Fruit fly (Drosophila melanogaster): Measurements from ENCODE around the gene Dna2.

Gene Dna2

DNA sequence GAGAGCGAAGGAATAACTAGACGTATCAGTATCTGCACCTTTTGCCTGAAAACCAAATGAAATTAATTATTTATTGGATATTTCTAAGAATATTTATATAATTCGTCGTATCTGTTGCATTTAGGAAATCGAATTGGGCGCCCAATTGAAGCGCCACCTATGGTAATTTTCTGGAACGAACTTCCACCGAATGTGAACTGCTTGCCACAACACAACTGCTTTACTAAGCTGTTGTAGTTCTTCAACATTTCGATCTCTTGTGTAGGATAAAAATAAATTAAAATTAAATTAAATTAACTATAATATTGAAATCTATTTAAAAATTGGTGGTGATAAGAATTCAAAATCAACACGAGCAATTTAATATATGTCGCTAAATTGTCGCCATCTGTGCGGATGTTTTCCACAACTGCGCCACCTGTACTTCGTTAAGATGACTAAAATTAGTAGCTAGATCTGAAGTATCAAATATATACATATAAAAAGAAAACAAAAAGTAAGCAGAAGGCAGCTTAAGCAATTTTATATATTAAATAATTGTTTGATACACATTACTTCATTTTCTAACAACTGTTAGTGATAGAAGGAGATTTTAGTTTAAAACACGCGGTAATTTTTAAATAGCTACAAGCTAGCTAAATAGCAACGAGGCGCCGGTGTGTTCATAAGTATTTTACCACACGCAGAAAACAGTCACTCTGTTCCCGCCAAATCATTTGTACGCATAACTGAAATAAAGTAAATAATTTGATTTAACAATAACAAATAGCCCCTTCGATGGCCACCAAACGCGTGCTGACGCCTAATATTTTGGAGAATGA, at the start of gene Dna2 (continued):
- TF ChIP-seq CG10979 (tag; optimal IDR thresholded peaks at IDR 0.05) (no peak), Hmr (GFP tag; optimal IDR thresholded peaks at IDR 0.05) (no peak), Dfd (GFP tag; optimal IDR thresholded peaks at IDR 0.05) (peak in 1 of 2 experiments; percentile 6), Elba2 (GFP tag; optimal IDR thresholded peaks at IDR 0.05) (no peak), Ravus (GFP tag; IDR thresholded peaks at IDR 0.05) (no peak), CG10209 (GFP tag; optimal IDR thresholded peaks at IDR 0.05) (no peak), lola (GFP tag; optimal IDR thresholded peaks at IDR 0.05) (no peak), ci (GFP tag; IDR thresholded peaks at IDR 0.05) (no peak), CG1603 (tag; optimal IDR thresholded peaks at IDR 0.05) (no peak), MESR4 (GFP tag; optimal IDR thresholded peaks at IDR 0.05) (no peak), Abd-B (GFP tag; optimal IDR thresholded peaks at IDR 0.05) (no peak), CG14667 (GFP tag; IDR thresholded peaks at IDR 0.05) (no peak), CG7372 (GFP tag; IDR thresholded peaks at IDR 0.05) (no peak), NC2α (GFP tag; optimal IDR thresholded peaks at IDR 0.05) (no peak), CG8089 (GFP tag; optimal IDR thresholded peaks at IDR 0.05) (no peak), grn (GFP tag; optimal IDR thresholded peaks at IDR 0.05) (no peak), crc (GFP tag; optimal IDR thresholded peaks at IDR 0.05) (no peak), unpg (GFP tag; optimal IDR thresholded peaks at IDR 0.05) (no peak), ato (GFP tag; IDR thresholded peaks at IDR 0.05; ENCODE audit: partially characterized antibody) (no peak), CG2202 (tag; optimal IDR thresholded peaks at IDR 0.05) (no peak), bbx (GFP tag; IDR thresholded peaks at IDR 0.05; ENCODE audit: partially characterized antibody) (no peak), lab (GFP tag; optimal IDR thresholded peaks at IDR 0.05) (no peak), sc (optimal IDR thresholded peaks at IDR 0.05) (no peak), sc (GFP tag; optimal IDR thresholded peaks at IDR 0.05) (no peak), CG3995 (GFP tag; optimal IDR thresholded peaks at IDR 0.05) (no peak), Dref (GFP tag; IDR thresholded peaks at IDR 0.05) (no peak), MBD-R2 (GFP tag; IDR thresholded peaks at IDR 0.05) (peak; percentile 17; the same call in 1 of the 2 replicates), usp (GFP tag; optimal IDR thresholded peaks at IDR 0.05) (no peak), HHEX (GFP tag; optimal IDR thresholded peaks at IDR 0.05) (no peak), CG2120 (GFP tag; optimal IDR thresholded peaks at IDR 0.05) (no peak), CG18011 (GFP tag; optimal IDR thresholded peaks at IDR 0.05) (no peak), HmgZ (tag; optimal IDR thresholded peaks at IDR 0.05) (no peak), chn (GFP tag; optimal IDR thresholded peaks at IDR 0.05) (no peak), CG6765 (GFP tag; optimal IDR thresholded peaks at IDR 0.05) (no peak), row (GFP tag; IDR thresholded peaks at IDR 0.05) (peak; percentile 23; the same call in 1 of the 3 replicates), CG8765 (GFP tag; IDR thresholded peaks at IDR 0.05) (no peak), Rfx (GFP tag; IDR thresholded peaks at IDR 0.05) (peak; percentile 41; the same call in 1 of the 2 replicates), pita (GFP tag; optimal IDR thresholded peaks at IDR 0.05) (no peak), CG1647 (GFP tag; optimal IDR thresholded peaks at IDR 0.05) (no peak), sr (GFP tag; IDR thresholded peaks at IDR 0.05) (no peak), gt (GFP tag; IDR thresholded peaks at IDR 0.05) (no peak), dmrt99B (tag; optimal IDR thresholded peaks at IDR 0.05) (no peak), nerfin-2 (GFP tag; IDR thresholded peaks at IDR 0.05; ENCODE audit: partially characterized antibody) (no peak), CG15514 (GFP tag; optimal IDR thresholded peaks at IDR 0.05) (peak; percentile 9), CG12942 (GFP tag; optimal IDR thresholded peaks at IDR 0.05) (no peak), E2f2 (GFP tag; IDR thresholded peaks at IDR 0.05) (peak; percentile 86), D (optimal IDR thresholded peaks at IDR 0.05) (no peak), D (GFP tag; optimal IDR thresholded peaks at IDR 0.05) (no peak), abd-A (tag; optimal IDR thresholded peaks at IDR 0.05) (no peak), otp (GFP tag; IDR thresholded peaks at IDR 0.05) (no peak)

Measured in whole organism, embryonic.